Fruit fly (Drosophila melanogaster) whole organism: ENCODE results near the gene Cda4.
A peak's percentile ranks its signal among the peaks of the same experiment; 100 is the strongest.

Experiments
- CG8478 ChIP-seq: fragments of >200 bp; optimal IDR thresholded peaks from 2 replicates; lab custom pipeline; 2018; ENCODE audit warnings: inconsistent platforms
- Dll ChIP-seq: fragments of >200 bp; optimal IDR thresholded peaks from 2 replicates; lab custom pipeline; 2017
- EcR ChIP-seq, 2 experiments: fragments of >200 bp; optimal IDR thresholded peaks; 2 replicates each; lab custom pipeline; 2017; ENCODE audit warnings: missing biosample characterization in 2 of 2, missing genetic modification characterization in 2 of 2, missing genetic modification reagents in 2 of 2
- pan ChIP-seq: fragments of >200 bp; optimal IDR thresholded peaks from 2 replicates; lab custom pipeline; 2017
- psq ChIP-seq: fragments of >200 bp; optimal IDR thresholded peaks from 2 replicates; lab custom pipeline; 2017
- usp ChIP-seq: fragments of >200 bp; optimal IDR thresholded peaks from 2 replicates; lab custom pipeline; 2017; ENCODE audit warnings: missing biosample characterization, missing genetic modification characterization, mixed read lengths

The Cda4 gene

dm6 chrX:22632604-22633003 is at the start of gene Cda4:
Gene Cda4 (minus strand): TSS chrX:22632710.
- TF ChIP-seq psq (lab: Kevin White, UChicago), result no peak
- TF ChIP-seq Dll (lab: Kevin White, UChicago), result no peak

dm6 chrX:22656950-22657349 is 24.4 kb upstream of the Cda4 start:
- TF ChIP-seq pan (no peak), EcR (GFP tag; optimal IDR thresholded peaks at IDR 0.05; lab: Kevin White, UChicago) (peak in 1 of 2 experiments; percentile 57)

- no peak for TF ChIP-seq EcR (GFP tag; optimal IDR thresholded peaks at IDR 0.05; lab: Kevin White, UChicago)
- no peak for TF ChIP-seq usp
- TF ChIP-seq CG8478 (lab: Kevin White, UChicago), result no peak
- no peak for TF ChIP-seq psq (lab: Kevin White, UChicago)
- no peak for TF ChIP-seq Dll (lab: Kevin White, UChicago)
- no peak for TF ChIP-seq pan
Observed at dm6 chrX:22652366-22652765, 19.9 kb upstream of the Cda4 start.

- TF ChIP-seq EcR (GFP tag; optimal IDR thresholded peaks at IDR 0.05; lab: Kevin White, UChicago) (no peak), psq (lab: Kevin White, UChicago) (no peak), CG8478 (lab: Kevin White, UChicago) (no peak), pan (no peak), Dll (lab: Kevin White, UChicago) (no peak), usp (no peak)
Observed at dm6 chrX:22636737-22637273, 4.3 kb upstream of the Cda4 start.

- no peak for TF ChIP-seq pan
- TF ChIP-seq psq (lab: Kevin White, UChicago), result no peak
Observed at dm6 chrX:22633806-22634434, 1.4 kb upstream of the Cda4 start.

- TF ChIP-seq psq (lab: Kevin White, UChicago) (no peak), usp (no peak), CG8478 (lab: Kevin White, UChicago) (no peak)
Observed at dm6 chrX:22631683-22632082, 827 bp downstream of the Cda4 start.

dm6 chrX:22582909-22583308 is 49.6 kb downstream of the Cda4 start:
- TF ChIP-seq pan, result no peak
- TF ChIP-seq EcR (GFP tag; optimal IDR thresholded peaks at IDR 0.05; lab: Kevin White, UChicago), result no peak
- no peak for TF ChIP-seq psq (lab: Kevin White, UChicago)
- TF ChIP-seq usp, result no peak
- TF ChIP-seq CG8478 (lab: Kevin White, UChicago), result no peak
- TF ChIP-seq Dll (lab: Kevin White, UChicago), result no peak

- TF ChIP-seq EcR (GFP tag; optimal IDR thresholded peaks at IDR 0.05; lab: Kevin White, UChicago) (no peak), Dll (lab: Kevin White, UChicago) (no peak), usp (no peak), psq (lab: Kevin White, UChicago) (no peak), pan (no peak), CG8478 (lab: Kevin White, UChicago) (no peak)
Observed at dm6 chrX:22575082-22575481, 57.4 kb downstream of the Cda4 start.

dm6 chrX:22574362-22574761 is 58.1 kb downstream of the Cda4 start:
- TF ChIP-seq pan (no peak), usp (no peak), CG8478 (lab: Kevin White, UChicago) (no peak), psq (lab: Kevin White, UChicago) (no peak), Dll (lab: Kevin White, UChicago) (no peak), EcR (GFP tag; optimal IDR thresholded peaks at IDR 0.05; lab: Kevin White, UChicago) (no peak)

- no peak for TF ChIP-seq CG8478 (lab: Kevin White, UChicago)
- no peak for TF ChIP-seq Dll (lab: Kevin White, UChicago)
- no peak for TF ChIP-seq usp
- no peak for TF ChIP-seq pan
- TF ChIP-seq psq (lab: Kevin White, UChicago), result no peak
- TF ChIP-seq EcR (GFP tag; optimal IDR thresholded peaks at IDR 0.05; lab: Kevin White, UChicago), result no peak
Observed at dm6 chrX:22546797-22547196, 85.7 kb downstream of the Cda4 start, which contains the start of gene CG17601. Gene CG17601 (plus strand): TSS chrX:22547097.

- TF ChIP-seq CG8478 (lab: Kevin White, UChicago) (no peak), usp (no peak), Dll (lab: Kevin White, UChicago) (no peak)
Observed at dm6 chrX:22544660-22545059, 87.8 kb downstream of the Cda4 start.

dm6 chrX:22544222-22544621 is 88.3 kb downstream of the Cda4 start, which contains the start of gene Cluap1:
Gene Cluap1 (minus strand): TSS chrX:22544322.
- TF ChIP-seq psq (lab: Kevin White, UChicago) (no peak), CG8478 (lab: Kevin White, UChicago) (no peak), pan (no peak), Dll (lab: Kevin White, UChicago) (no peak)

dm6 chrX:22540065-22540504 is 92.4 kb downstream of the Cda4 start, which contains the start of gene CG17598:
Gene CG17598 (minus strand): TSS chrX:22540383.
- TF ChIP-seq CG8478 (lab: Kevin White, UChicago) (peak; percentile 22), pan (no peak), EcR (GFP tag; optimal IDR thresholded peaks at IDR 0.05; lab: Kevin White, UChicago) (no peak), usp (no peak), psq (lab: Kevin White, UChicago) (no peak), Dll (lab: Kevin White, UChicago) (no peak)
